Fruit fly (Drosophila melanogaster) whole organism, embryonic: Measurements from ENCODE around the gene CG13917.

Source experiments
- Abd-B ChIP-seq: fragments of 200-800 bp; sonication (Bioruptor generic); optimal IDR thresholded peaks from 2 replicates; lab custom pipeline; 2018; ENCODE audit warnings: missing biosample characterization, mild to moderate bottlenecking, missing genetic modification characterization, moderate library complexity
- B-H2 ChIP-seq: fragments of 200-800 bp; sonication (Bioruptor generic); optimal IDR thresholded peaks from 2 replicates; lab custom pipeline; 2018; ENCODE audit warnings: missing biosample characterization, mild to moderate bottlenecking, missing genetic modification characterization
- CG10462 ChIP-seq: fragments of 200-800 bp; sonication (Bioruptor generic); optimal IDR thresholded peaks from 2 replicates; lab custom pipeline; 2016; ENCODE audit warnings: missing biosample characterization, missing genetic modification characterization
- CG10959 ChIP-seq: fragments of 200-800 bp; sonication (Bioruptor generic); IDR thresholded peaks from 2 replicates; pipeline ENCODE4 v1.3.6; 2022; ENCODE audit warnings: missing biosample characterization, missing genetic modification characterization
- CG11696 ChIP-seq: fragments of 200-800 bp; sonication (Bioruptor generic); IDR thresholded peaks from 2 replicates; pipeline ENCODE4 v1.3.6; 2022; ENCODE audit warnings: missing biosample characterization, missing genetic modification characterization
- CG12155 ChIP-seq: fragments of 200-800 bp; sonication (Bioruptor generic); optimal IDR thresholded peaks from 3 replicates; lab custom pipeline; 2016; ENCODE audit warnings: missing biosample characterization, missing genetic modification characterization
- CG12299 ChIP-seq: fragments of 200-800 bp; sonication (Bioruptor generic); optimal IDR thresholded peaks from 2 replicates; lab custom pipeline; 2018; ENCODE audit warnings: missing biosample characterization, mild to moderate bottlenecking, missing genetic modification characterization
- CG13775 ChIP-seq: fragments of 200-800 bp; sonication (Bioruptor generic); optimal IDR thresholded peaks from 3 replicates; lab custom pipeline; 2017; ENCODE audit warnings: missing biosample characterization, mild to moderate bottlenecking, missing genetic modification characterization
- CG15601 ChIP-seq: fragments of 200-800 bp; sonication (Bioruptor generic); optimal IDR thresholded peaks from 3 replicates; lab custom pipeline; 2019; ENCODE audit warnings: missing biosample characterization, mild to moderate bottlenecking, missing genetic modification characterization, moderate library complexity
- CG16779 ChIP-seq: fragments of 200-800 bp; sonication (Bioruptor generic); IDR thresholded peaks from 2 replicates; pipeline ENCODE4 v1.3.6; 2022; ENCODE audit warnings: missing biosample characterization, missing genetic modification characterization
- CG17359 ChIP-seq: fragments of 200-800 bp; sonication (Bioruptor generic); optimal IDR thresholded peaks from 3 replicates; lab custom pipeline; 2018; ENCODE audit warnings: missing biosample characterization, mild to moderate bottlenecking, missing genetic modification characterization, moderate library complexity
- CG17829 ChIP-seq: fragments of 200-800 bp; optimal IDR thresholded peaks from 2 replicates; lab custom pipeline; 2019; ENCODE audit warnings: missing biosample characterization, mild to moderate bottlenecking, missing genetic modification characterization, moderate library complexity
- CG4360 ChIP-seq: fragments of 200-800 bp; sonication (Bioruptor generic); IDR thresholded peaks from 2 replicates; pipeline ENCODE4 v1.3.6; 2022; ENCODE audit warnings: missing biosample characterization, missing genetic modification characterization
- CG4707 ChIP-seq: fragments of 200-800 bp; sonication (Bioruptor generic); optimal IDR thresholded peaks from 2 replicates; lab custom pipeline; 2018; ENCODE audit warnings: missing biosample characterization, mild to moderate bottlenecking, missing genetic modification characterization, moderate library complexity
- CG6813 ChIP-seq: fragments of 200-800 bp; sonication (Bioruptor generic); optimal IDR thresholded peaks from 2 replicates; lab custom pipeline; 2017; ENCODE audit warnings: missing biosample characterization, missing genetic modification characterization, mild to moderate bottlenecking, moderate library complexity, missing genetic modification reagents
- CG7745 ChIP-seq: fragments of 200-800 bp; sonication (Bioruptor generic); optimal IDR thresholded peaks from 2 replicates; lab custom pipeline; 2018; ENCODE audit warnings: missing biosample characterization, mild to moderate bottlenecking, missing genetic modification characterization, moderate library complexity
- CG7963 ChIP-seq: fragments of 200-800 bp; sonication (Bioruptor generic); IDR thresholded peaks from 3 replicates; pipeline ENCODE4 v1.3.6; 2022; ENCODE audit warnings: missing biosample characterization, missing genetic modification characterization; ENCODE audit not compliant: partially characterized antibody
- Dbx ChIP-seq: fragments of 200-800 bp; sonication (Bioruptor generic); IDR thresholded peaks from 3 replicates; pipeline ENCODE4 v1.3.6; 2022; ENCODE audit warnings: missing biosample characterization, missing genetic modification characterization
- Ets65A ChIP-seq: fragments of 200-800 bp; sonication (Bioruptor generic); peaks from one replicate; lab custom pipeline; 2016; ENCODE audit warnings: missing biosample characterization, missing genetic modification characterization
- Ets97D ChIP-seq: fragments of 200-800 bp; sonication (Bioruptor generic); optimal IDR thresholded peaks from 3 replicates; lab custom pipeline; 2016; ENCODE audit warnings: missing biosample characterization, missing genetic modification characterization
- Gug ChIP-seq: fragments of 200-800 bp; sonication (Bioruptor generic); IDR thresholded peaks from 4 replicates; pipeline ENCODE4 v1.3.6; 2022; ENCODE audit warnings: missing biosample characterization, missing genetic modification characterization
- HmgZ ChIP-seq: fragments of 200-800 bp; sonication (Bioruptor generic); optimal IDR thresholded peaks from 2 replicates; lab custom pipeline; 2018; ENCODE audit warnings: missing biosample characterization, mild to moderate bottlenecking, missing genetic modification characterization
- Hr51 ChIP-seq, 2 experiments: fragments of 200-800 bp; sonication (Bioruptor generic); optimal IDR thresholded peaks; 2 replicates in 1 of 2; 3 replicates in 1 of 2; lab custom pipeline; 2016 to 2018; ENCODE audit warnings: missing biosample characterization in 2 of 2, missing genetic modification characterization in 2 of 2, mild to moderate bottlenecking in 1 of 2, moderate library complexity in 1 of 2
- Mes4 ChIP-seq: fragments of 200-800 bp; sonication (Bioruptor generic); optimal IDR thresholded peaks from 2 replicates; lab custom pipeline; 2016; ENCODE audit warnings: missing biosample characterization, missing genetic modification characterization
- Mrtf ChIP-seq: fragments of 200-800 bp; sonication (Bioruptor generic); IDR thresholded peaks from 3 replicates; pipeline ENCODE4 v1.3.6; 2022; ENCODE audit warnings: missing biosample characterization, missing genetic modification characterization
- Sin3A ChIP-seq: fragments of >200 bp; optimal IDR thresholded peaks from 2 replicates; lab custom pipeline; 2018
- Spps ChIP-seq: fragments of 200-800 bp; sonication (Bioruptor generic); optimal IDR thresholded peaks from 2 replicates; lab custom pipeline; 2018; ENCODE audit warnings: missing biosample characterization, mild to moderate bottlenecking, missing genetic modification characterization
- Vsx1 ChIP-seq: fragments of 200-800 bp; sonication (Bioruptor generic); optimal IDR thresholded peaks from 2 replicates; lab custom pipeline; 2017; ENCODE audit warnings: missing biosample characterization, mild to moderate bottlenecking, missing genetic modification characterization, missing genetic modification reagents
- YL-1 ChIP-seq: fragments of 200-800 bp; sonication (Bioruptor generic); optimal IDR thresholded peaks from 3 replicates; lab custom pipeline; 2017; ENCODE audit warnings: missing biosample characterization, mild to moderate bottlenecking, missing genetic modification characterization
- ato ChIP-seq: fragments of 200-800 bp; sonication (Bioruptor generic); IDR thresholded peaks from 2 replicates; pipeline ENCODE4 v1.3.6; 2022; ENCODE audit warnings: missing biosample characterization, missing genetic modification characterization; ENCODE audit not compliant: partially characterized antibody
- bcd ChIP-seq: fragments of 200-800 bp; sonication (Bioruptor generic); optimal IDR thresholded peaks from 2 replicates; lab custom pipeline; 2017; ENCODE audit warnings: missing biosample characterization, mild to moderate bottlenecking, missing genetic modification characterization
- cad ChIP-seq: fragments of >200 bp; optimal IDR thresholded peaks from 2 replicates; lab custom pipeline; 2017; ENCODE audit warnings: missing biosample characterization, missing genetic modification characterization
- corto ChIP-seq: fragments of 200-800 bp; sonication (Bioruptor generic); optimal IDR thresholded peaks from 2 replicates; lab custom pipeline; 2016; ENCODE audit warnings: missing biosample characterization, mild to moderate bottlenecking, missing genetic modification characterization, moderate library complexity
- dysf ChIP-seq: fragments of 200-800 bp; sonication (Bioruptor generic); IDR thresholded peaks from 3 replicates; pipeline ENCODE4 v1.3.6; 2022; ENCODE audit warnings: missing biosample characterization, missing genetic modification characterization
- grn ChIP-seq: fragments of 200-800 bp; sonication (Bioruptor generic); optimal IDR thresholded peaks from 3 replicates; lab custom pipeline; 2017; ENCODE audit warnings: missing biosample characterization, missing genetic modification characterization
- ind ChIP-seq: fragments of 200-800 bp; sonication (Bioruptor generic); optimal IDR thresholded peaks from 3 replicates; lab custom pipeline; 2016; ENCODE audit warnings: missing biosample characterization, missing genetic modification characterization
- jumu ChIP-seq: fragments of 200-800 bp; sonication (Bioruptor generic); optimal IDR thresholded peaks from 3 replicates; lab custom pipeline; 2016; ENCODE audit warnings: missing biosample characterization, missing genetic modification characterization
- lov ChIP-seq, 2 experiments: fragments of 200-800 bp in 1 of 2; fragments of >200 bp in 1 of 2; sonication (Bioruptor generic) in 1 of 2; IDR thresholded peaks in 1 of 2; optimal IDR thresholded peaks in 1 of 2; 2 replicates in 1 of 2; 3 replicates in 1 of 2; pipeline versions ENCODE4 v1.3.6 to Lab custom; 2017 to 2022; ENCODE audit warnings: missing biosample characterization in 1 of 2, missing genetic modification characterization in 1 of 2
- nerfin-2 ChIP-seq: fragments of 200-800 bp; sonication (Bioruptor generic); IDR thresholded peaks from 2 replicates; pipeline ENCODE4 v1.3.6; 2022; ENCODE audit warnings: missing biosample characterization, missing genetic modification characterization; ENCODE audit not compliant: partially characterized antibody
- odd ChIP-seq: fragments of 200-800 bp; sonication (Bioruptor generic); optimal IDR thresholded peaks from 2 replicates; lab custom pipeline; 2017; ENCODE audit warnings: missing biosample characterization, mild to moderate bottlenecking, missing genetic modification characterization
- onecut ChIP-seq: fragments of 200-800 bp; sonication (Bioruptor generic); IDR thresholded peaks from 2 replicates; pipeline ENCODE4 v1.3.6; 2022; ENCODE audit warnings: missing biosample characterization, missing genetic modification characterization
- pros ChIP-seq: fragments of 200-800 bp; sonication (Bioruptor generic); optimal IDR thresholded peaks from 3 replicates; lab custom pipeline; 2019; ENCODE audit warnings: missing biosample characterization, mild to moderate bottlenecking, missing genetic modification characterization, moderate library complexity
- ranshi ChIP-seq: fragments of 200-800 bp; sonication (Bioruptor generic); IDR thresholded peaks from 2 replicates; pipeline ENCODE4 v1.3.6; 2022; ENCODE audit warnings: missing biosample characterization, missing genetic modification characterization
- repo ChIP-seq: fragments of 200-800 bp; sonication (Bioruptor generic); optimal IDR thresholded peaks from 2 replicates; lab custom pipeline; 2016; ENCODE audit warnings: missing biosample characterization, missing genetic modification characterization
- ro ChIP-seq: fragments of 200-800 bp; sonication (Bioruptor generic); IDR thresholded peaks from 2 replicates; pipeline ENCODE4 v1.3.6; 2022; ENCODE audit warnings: missing biosample characterization, missing genetic modification characterization
- row ChIP-seq: fragments of 200-800 bp; sonication (Bioruptor generic); IDR thresholded peaks from 3 replicates; pipeline ENCODE4 v1.3.6; 2022; ENCODE audit warnings: missing biosample characterization, missing genetic modification characterization
- seq ChIP-seq: fragments of 200-800 bp; sonication (Bioruptor generic); IDR thresholded peaks from 2 replicates; pipeline ENCODE4 v1.3.6; 2022; ENCODE audit warnings: missing biosample characterization, missing genetic modification characterization
- sr ChIP-seq: fragments of 200-800 bp; sonication (Bioruptor generic); IDR thresholded peaks from 3 replicates; pipeline ENCODE4 v1.3.6; 2022; ENCODE audit warnings: missing biosample characterization, missing genetic modification characterization
- ssp ChIP-seq: fragments of 200-800 bp; sonication (Bioruptor generic); IDR thresholded peaks from 2 replicates; pipeline ENCODE4 v1.3.6; 2022; ENCODE audit warnings: missing biosample characterization, missing genetic modification characterization
- sug ChIP-seq: fragments of 200-800 bp; optimal IDR thresholded peaks from 2 replicates; lab custom pipeline; 2019; ENCODE audit warnings: missing biosample characterization, mild to moderate bottlenecking, missing genetic modification characterization, moderate library complexity
- unc-4 ChIP-seq: fragments of 200-800 bp; sonication (Bioruptor generic); IDR thresholded peaks from 2 replicates; pipeline ENCODE4 v1.3.6; 2022; ENCODE audit warnings: missing biosample characterization, missing genetic modification characterization; ENCODE audit not compliant: partially characterized antibody

The CG13917 gene

dm6 chr3L:1584003-1584402 is 7.5 kb downstream of the CG13917 start (continued):
- TF ChIP-seq Ets97D (GFP tag; lab: Kevin White, UChicago): no peak
- peak; percentile 45; the same call in 1 of the 2 replicates for TF ChIP-seq ssp
- TF ChIP-seq CG7745 (tag; lab: Kevin White, UChicago): no peak
- TF ChIP-seq CG6813: no peak
- peak; percentile 41 to 71 for TF ChIP-seq Hr51 (GFP tag; optimal IDR thresholded peaks at IDR 0.05; lab: Kevin White, UChicago)
- TF ChIP-seq seq: peak; percentile 22; the same call in 1 of the 2 replicates
- TF ChIP-seq ranshi (GFP tag; lab: Robert Waterston, UW): no peak
- TF ChIP-seq CG10959 (GFP tag; lab: Robert Waterston, UW): no peak
- peak; percentile 0 for TF ChIP-seq Spps (tag; lab: Kevin White, UChicago)
- TF ChIP-seq onecut (GFP tag; lab: Robert Waterston, UW): no peak
- no peak for TF ChIP-seq CG16779 (GFP tag; lab: Robert Waterston, UW)
- 0 out of 3 replicates have a peak, but pooled peaks have one; percentile 56 for TF ChIP-seq Mrtf (GFP tag; lab: Robert Waterston, UW)
- no peak for TF ChIP-seq corto
- peak; percentile 96 for TF ChIP-seq Ets65A (GFP tag; lab: Kevin White, UChicago)
- no peak for TF ChIP-seq sug (tag; lab: Kevin White, UChicago)
- TF ChIP-seq Vsx1 (GFP tag; lab: Kevin White, UChicago): no peak
- peak; percentile 41 for TF ChIP-seq Abd-B (GFP tag; lab: Kevin White, UChicago)
- no peak for TF ChIP-seq CG12299 (tag; lab: Kevin White, UChicago)
- TF ChIP-seq unc-4 (GFP tag; lab: Robert Waterston, UW): no peak
- TF ChIP-seq Dbx (GFP tag; lab: Robert Waterston, UW): no peak
- no peak for TF ChIP-seq cad (GFP tag; lab: Kevin White, UChicago)
- peak; percentile 52 for TF ChIP-seq CG4707 (GFP tag; lab: Kevin White, UChicago)
- peak; percentile 7 for TF ChIP-seq grn (GFP tag; lab: Kevin White, UChicago)
- TF ChIP-seq odd (GFP tag; lab: Kevin White, UChicago): peak; percentile 25
- peak; percentile 39 for TF ChIP-seq HmgZ
- no peak for TF ChIP-seq sr
- no peak for TF ChIP-seq lov (optimal IDR thresholded peaks at IDR 0.05; lab: Kevin White, UChicago)
- 0 out of 3 replicates have a peak, but pooled peaks have one; percentile 69 for TF ChIP-seq lov (GFP tag; IDR thresholded peaks at IDR 0.05; lab: Robert Waterston, UW)
- TF ChIP-seq CG11696 (GFP tag; lab: Robert Waterston, UW): peak; percentile 37; the same call in 1 of the 2 replicates
- TF ChIP-seq pros (GFP tag; lab: Kevin White, UChicago): no peak
- TF ChIP-seq Sin3A (lab: Kevin White, UChicago): no peak
- TF ChIP-seq jumu (GFP tag; lab: Kevin White, UChicago): peak; percentile 41
- peak; percentile 29 for TF ChIP-seq CG10462
- no peak for TF ChIP-seq B-H2 (GFP tag; lab: Kevin White, UChicago)
- no peak for TF ChIP-seq CG7963
- TF ChIP-seq ato (GFP tag; lab: Robert Waterston, UW): no peak
- TF ChIP-seq Gug (GFP tag; lab: Robert Waterston, UW): peak; percentile 44; the same call in 2 of the 4 replicates
- TF ChIP-seq CG13775 (GFP tag; lab: Kevin White, UChicago): peak; percentile 38
- TF ChIP-seq CG4360 (GFP tag; lab: Robert Waterston, UW): no peak
- TF ChIP-seq ind (GFP tag; lab: Kevin White, UChicago): no peak
- TF ChIP-seq row: peak; percentile 68
- peak; percentile 27 for TF ChIP-seq CG17359
- peak; percentile 46 for TF ChIP-seq CG12155 (GFP tag; lab: Kevin White, UChicago)
- peak; percentile 58 for TF ChIP-seq bcd (GFP tag; lab: Kevin White, UChicago)
- no peak for TF ChIP-seq ro (GFP tag; lab: Robert Waterston, UW)
- no peak for TF ChIP-seq YL-1 (GFP tag; lab: Kevin White, UChicago)
- TF ChIP-seq nerfin-2 (GFP tag; lab: Robert Waterston, UW): no peak
- peak; percentile 51 for TF ChIP-seq Mes4 (GFP tag; lab: Kevin White, UChicago)
- peak; percentile 59 for TF ChIP-seq CG15601
- peak; percentile 62; the same call in 2 of the 3 replicates for TF ChIP-seq dysf
- no peak for TF ChIP-seq repo (GFP tag; lab: Kevin White, UChicago)
- TF ChIP-seq CG17829 (tag; lab: Kevin White, UChicago): peak; percentile 79
